Worm (Caenorhabditis elegans) whole organism, late embryonic: ENCODE data around the gene rpac-19.
A peak's percentile ranks its signal among the peaks of the same experiment; 100 is the strongest.

Experiments used
- C38D4.7 ChIP-seq: fragments of 200-800 bp; sonication (Bioruptor generic); optimal IDR thresholded peaks from 2 replicates; lab custom pipeline; 2018; ENCODE audit warnings: mild to moderate bottlenecking, missing genetic modification characterization, moderate library complexity, missing compliant biosample characterization
- K02D7.2 ChIP-seq: sonication (generic microtip); optimal IDR thresholded peaks from 2 replicates; lab custom pipeline; 2017; ENCODE audit warnings: mild to moderate bottlenecking, missing genetic modification characterization, missing compliant biosample characterization
- K09A11.1 ChIP-seq: sonication (generic microtip); optimal IDR thresholded peaks from 2 replicates; lab custom pipeline; 2017; ENCODE audit warnings: antibody characterized with exemption, mild to moderate bottlenecking, missing genetic modification characterization, missing compliant biosample characterization; ENCODE audit not compliant: insufficient read depth
- Y22D7AL.16 ChIP-seq: sonication (generic microtip); optimal IDR thresholded peaks from 2 replicates; lab custom pipeline; 2016; ENCODE audit warnings: missing genetic modification characterization, missing compliant biosample characterization
- ahr-1 ChIP-seq: sonication (generic microtip); optimal IDR thresholded peaks from 2 replicates; lab custom pipeline; 2016; ENCODE audit warnings: missing genetic modification characterization, missing compliant biosample characterization
- ama-1 ChIP-seq: fragments of 150-350 bp; optimal IDR thresholded peaks from 2 replicates; lab custom pipeline; 2014
- ceh-2 ChIP-seq: sonication (generic microtip); optimal IDR thresholded peaks from 2 replicates; lab custom pipeline; 2016; ENCODE audit warnings: missing genotype, missing genetic modification characterization, missing compliant biosample characterization
- ceh-22 ChIP-seq: sonication (generic microtip); optimal IDR thresholded peaks from 2 replicates; lab custom pipeline; 2017; ENCODE audit warnings: missing biosample characterization, missing genetic modification characterization
- ceh-31 ChIP-seq: sonication (generic microtip); optimal IDR thresholded peaks from 2 replicates; lab custom pipeline; 2016; ENCODE audit warnings: missing genetic modification characterization, missing compliant biosample characterization
- ceh-34 ChIP-seq: sonication (generic microtip); optimal IDR thresholded peaks from 2 replicates; lab custom pipeline; 2016; ENCODE audit warnings: mild to moderate bottlenecking, missing genetic modification characterization, missing compliant biosample characterization
- ceh-45 ChIP-seq: fragments of 200-800 bp; sonication (Bioruptor generic); IDR thresholded peaks from 2 replicates; pipeline ENCODE4 v1.3.6; 2022; ENCODE audit warnings: missing genetic modification reagents, missing genetic modification characterization, missing compliant biosample characterization
- ceh-48 ChIP-seq: sonication (generic microtip); optimal IDR thresholded peaks from 2 replicates; lab custom pipeline; 2016; ENCODE audit warnings: missing genetic modification characterization, inconsistent platforms, missing compliant biosample characterization
- dmd-4 ChIP-seq: sonication (generic microtip); optimal IDR thresholded peaks from 2 replicates; lab custom pipeline; 2016; ENCODE audit warnings: borderline replicate concordance, missing genetic modification characterization, missing compliant biosample characterization
- elt-2 ChIP-seq: sonication (generic microtip); optimal IDR thresholded peaks from 2 replicates; lab custom pipeline; 2016; ENCODE audit warnings: missing genetic modification reagents, missing genetic modification characterization, missing compliant biosample characterization
- eyg-1 ChIP-seq: sonication (generic microtip); optimal IDR thresholded peaks from 2 replicates; lab custom pipeline; 2016; ENCODE audit warnings: missing genotype, missing genetic modification characterization, missing compliant biosample characterization
- hlh-13 ChIP-seq: fragments of 200-800 bp; sonication (Bioruptor generic); optimal IDR thresholded peaks from 2 replicates; lab custom pipeline; 2018; ENCODE audit warnings: mild to moderate bottlenecking, missing genetic modification characterization, missing compliant biosample characterization
- hlh-8 ChIP-seq: sonication (generic microtip); optimal IDR thresholded peaks from 2 replicates; lab custom pipeline; 2016; ENCODE audit warnings: missing genotype, missing genetic modification characterization, missing compliant biosample characterization
- nfya-1 ChIP-seq: sonication (generic microtip); optimal IDR thresholded peaks from 2 replicates; lab custom pipeline; 2017; ENCODE audit warnings: missing genetic modification characterization, mild to moderate bottlenecking, missing compliant biosample characterization, antibody characterized with exemption, moderate library complexity
- npax-4 ChIP-seq: sonication (generic microtip); optimal IDR thresholded peaks from 2 replicates; lab custom pipeline; 2016; ENCODE audit warnings: missing genetic modification characterization, missing compliant biosample characterization
- odd-2 ChIP-seq: sonication (generic microtip); optimal IDR thresholded peaks from 2 replicates; lab custom pipeline; 2017; ENCODE audit warnings: antibody characterized with exemption, mild to moderate bottlenecking, missing genetic modification characterization, missing compliant biosample characterization
- pag-3 ChIP-seq: sonication (generic microtip); optimal IDR thresholded peaks from 2 replicates; lab custom pipeline; 2016; ENCODE audit warnings: missing compliant biosample characterization, missing genetic modification characterization, borderline replicate concordance
- pat-9 ChIP-seq: fragments of 200-800 bp; sonication (Bioruptor generic); optimal IDR thresholded peaks from 2 replicates; lab custom pipeline; 2018; ENCODE audit warnings: mild to moderate bottlenecking, missing genetic modification characterization, moderate library complexity, missing compliant biosample characterization
- pha-4 ChIP-seq: fragments of 150-350 bp; optimal IDR thresholded peaks from 2 replicates; lab custom pipeline; 2018; ENCODE audit warnings: missing biosample characterization, missing genetic modification reagents, missing genetic modification characterization
- pqm-1 ChIP-seq: sonication (generic microtip); optimal IDR thresholded peaks from 2 replicates; lab custom pipeline; 2016; ENCODE audit warnings: missing genetic modification characterization, missing compliant biosample characterization
- ref-2 ChIP-seq: sonication (generic microtip); optimal IDR thresholded peaks from 2 replicates; lab custom pipeline; 2016; ENCODE audit warnings: missing genetic modification characterization, missing compliant biosample characterization
- rnt-1 ChIP-seq: sonication (generic microtip); optimal IDR thresholded peaks from 2 replicates; lab custom pipeline; 2016; ENCODE audit warnings: missing genetic modification characterization, missing compliant biosample characterization
- sdc-2 ChIP-seq: sonication (generic microtip); optimal IDR thresholded peaks from 2 replicates; lab custom pipeline; 2016; ENCODE audit warnings: missing genotype, missing genetic modification characterization, missing compliant biosample characterization
- tbx-2 ChIP-seq: sonication (generic microtip); optimal IDR thresholded peaks from 2 replicates; lab custom pipeline; 2016; ENCODE audit warnings: missing genetic modification characterization, missing compliant biosample characterization
- ttx-3 ChIP-seq: sonication (generic microtip); optimal IDR thresholded peaks from 2 replicates; lab custom pipeline; 2016; ENCODE audit warnings: missing genetic modification reagents, missing genetic modification characterization, missing compliant biosample characterization
- unc-86 ChIP-seq: sonication (generic microtip); optimal IDR thresholded peaks from 2 replicates; lab custom pipeline; 2016; ENCODE audit warnings: missing genetic modification characterization, missing compliant biosample characterization
- zip-5 ChIP-seq: sonication (generic microtip); optimal IDR thresholded peaks from 2 replicates; lab custom pipeline; 2016; ENCODE audit warnings: missing genetic modification characterization, missing compliant biosample characterization
- ztf-16 ChIP-seq: sonication (generic microtip); optimal IDR thresholded peaks from 2 replicates; lab custom pipeline; 2017; ENCODE audit warnings: missing genetic modification characterization, missing compliant biosample characterization

The rpac-19 gene

ce11 chrIII:9661119-9661518 lies 31.4 kb upstream of the rpac-19 start:
- TF ChIP-seq ceh-2 (tag; lab: Kevin White, UChicago): no peak
- TF ChIP-seq hlh-8 (tag; lab: Kevin White, UChicago): peak; percentile 40
- no peak for TF ChIP-seq pha-4 (tag; lab: Kevin White, UChicago)
- TF ChIP-seq sdc-2 (tag; lab: Kevin White, UChicago): no peak
- no peak for TF ChIP-seq hlh-13 (GFP tag; lab: Kevin White, UChicago)
- TF ChIP-seq ttx-3 (tag; lab: Kevin White, UChicago): no peak
- TF ChIP-seq ceh-34 (tag; lab: Kevin White, UChicago): no peak

- no peak for TF ChIP-seq K09A11.1 (tag; lab: Kevin White, UChicago)
Observed at ce11 chrIII:9658569-9658968, 28.9 kb upstream of the rpac-19 start.

ce11 chrIII:9655802-9656201 lies 26.1 kb upstream of the rpac-19 start, which contains the start of gene C15H7.4:
Gene C15H7.4, minus strand, starts transcription at chrIII:9655902.
- no peak for TF ChIP-seq K02D7.2 (tag; lab: Kevin White, UChicago)
- TF ChIP-seq tbx-2: no peak
- TF ChIP-seq unc-86 (tag; lab: Kevin White, UChicago): no peak
- TF ChIP-seq ceh-48 (tag; lab: Kevin White, UChicago): no peak
- TF ChIP-seq ceh-22 (tag; lab: Kevin White, UChicago): no peak
- TF ChIP-seq ceh-34 (tag; lab: Kevin White, UChicago): no peak
- TF ChIP-seq npax-4 (tag; lab: Kevin White, UChicago): no peak
- no peak for TF ChIP-seq nfya-1 (tag; lab: Kevin White, UChicago)
- no peak for TF ChIP-seq hlh-13 (GFP tag; lab: Kevin White, UChicago)

ce11 chrIII:9651871-9652270 lies 22.2 kb upstream of the rpac-19 start, which contains the start of gene C15H7.3:
Gene C15H7.3, minus strand, starts transcription at chrIII:9651971.
- TF ChIP-seq odd-2 (tag; lab: Kevin White, UChicago): no peak
- no peak for TF ChIP-seq pag-3
- TF ChIP-seq pat-9 (tag; lab: Kevin White, UChicago): no peak
- TF ChIP-seq zip-5: no peak
- TF ChIP-seq, all 69 proteins: peak for 0

ce11 chrIII:9646440-9647021 lies 16.8 kb upstream of the rpac-19 start:
- TF ChIP-seq ref-2: peak; percentile 67
- TF ChIP-seq ceh-45: no peak

ce11 chrIII:9645099-9645498 lies 15.4 kb upstream of the rpac-19 start:
- TF ChIP-seq ztf-16 (tag; lab: Kevin White, UChicago) (no peak), dmd-4 (tag; lab: Kevin White, UChicago) (no peak), ref-2 (no peak), nfya-1 (tag; lab: Kevin White, UChicago) (no peak), ceh-22 (tag; lab: Kevin White, UChicago) (no peak), zip-5 (no peak), ceh-45 (no peak), C38D4.7 (no peak), elt-2 (no peak), eyg-1 (tag; lab: Kevin White, UChicago) (no peak), Y22D7AL.16 (no peak), ttx-3 (tag; lab: Kevin White, UChicago) (no peak), ahr-1 (tag; lab: Kevin White, UChicago) (no peak), hlh-8 (tag; lab: Kevin White, UChicago) (no peak)

ce11 chrIII:9642110-9642509 lies 12.4 kb upstream of the rpac-19 start:
- TF ChIP-seq rnt-1 (tag; lab: Kevin White, UChicago) (peak; percentile 58), ama-1 (lab: Kevin White, UChicago) (no peak), pqm-1 (tag; lab: Kevin White, UChicago) (no peak), ceh-31 (tag; lab: Kevin White, UChicago) (peak; percentile 8)
